Worm (Caenorhabditis elegans): ENCODE results near the gene K11D12.12.

The K11D12.12 gene

DNA sequence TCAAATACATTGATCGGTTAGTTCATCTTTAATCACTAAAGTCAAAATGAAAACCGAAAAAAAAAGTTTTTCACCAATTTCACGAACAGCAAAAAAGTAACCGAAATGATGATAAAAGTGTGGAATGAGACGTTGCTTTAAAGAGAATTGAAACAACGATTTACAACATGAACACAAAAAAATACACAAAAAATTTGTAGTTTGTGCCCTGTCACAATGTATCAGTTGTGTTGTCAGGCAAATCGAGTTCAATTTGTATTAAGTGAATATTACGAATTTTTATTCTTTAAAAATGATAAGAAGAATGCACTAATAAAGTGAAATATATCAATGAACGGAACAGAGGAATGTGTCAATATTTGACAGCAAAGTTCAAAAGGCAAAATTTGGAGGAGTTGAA, 20.3 kb upstream of the K11D12.12 start:
- TF ChIP-seq dmd-6 (GFP tag; IDR thresholded peaks at IDR 0.05) (peak; percentile 12; the same call in 1 of the 2 replicates), zfp-2 (tag; optimal IDR thresholded peaks at IDR 0.05) (no peak), daf-16 (GFP tag; optimal IDR thresholded peaks at IDR 0.05) (no peak), daf-16 (tag; optimal IDR thresholded peaks at IDR 0.05) (peak; percentile 3), nhr-28 (tag; optimal IDR thresholded peaks at IDR 0.05) (peak; percentile 93), nhr-48 (tag; optimal IDR thresholded peaks at IDR 0.05) (peak; percentile 24)

DNA sequence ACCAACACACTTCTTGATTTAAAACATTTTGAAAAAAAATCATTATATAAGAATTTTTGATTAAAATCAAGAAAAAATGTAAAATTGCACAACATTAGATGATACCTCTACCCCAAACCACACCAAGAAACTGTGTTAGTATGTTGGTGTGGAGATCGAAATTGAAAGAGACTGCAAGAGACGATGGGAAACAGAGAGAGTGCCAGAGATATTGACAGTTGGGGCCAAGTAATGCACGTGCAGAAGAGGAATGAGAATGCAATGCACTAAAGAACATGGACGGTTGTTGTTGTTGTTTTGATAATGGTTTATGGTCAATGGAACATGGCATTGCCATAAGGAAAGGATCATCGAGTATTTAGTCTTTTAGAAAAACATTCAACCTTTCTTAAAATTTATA, 19.9 kb upstream of the K11D12.12 start:
- peak; percentile 78 to 86 for TF ChIP-seq mdl-1 (tag; optimal IDR thresholded peaks at IDR 0.05)
- no peak for TF ChIP-seq T26A8.4 (GFP tag; IDR thresholded peaks at IDR 0.05)
- TF ChIP-seq zag-1 (tag; optimal IDR thresholded peaks at IDR 0.05) = no peak
- peak in 1 of 2 experiments; percentile 43 for TF ChIP-seq hif-1 (tag; optimal IDR thresholded peaks at IDR 0.05)
- TF ChIP-seq aly-2 (tag; optimal IDR thresholded peaks at IDR 0.05) = no peak
- peak; percentile 45 for TF ChIP-seq nhr-11 (tag; optimal IDR thresholded peaks at IDR 0.05)
- peak; percentile 39 for TF ChIP-seq aha-1 (tag)
- no peak for TF ChIP-seq nhr-76 (tag; optimal IDR thresholded peaks at IDR 0.05)
- no peak for TF ChIP-seq F26F4.8 (GFP tag; conservative IDR thresholded peaks at IDR 0.05)
- TF ChIP-seq nhr-102 (tag; optimal IDR thresholded peaks at IDR 0.05) = peak; percentile 42
- peak; percentile 56 for TF ChIP-seq dmd-6 (GFP tag; IDR thresholded peaks at IDR 0.05)
- TF ChIP-seq F44E2.7 (GFP tag; IDR thresholded peaks at IDR 0.05) = no peak
- peak; percentile 65 for TF ChIP-seq hlh-11 (tag; optimal IDR thresholded peaks at IDR 0.05)
- peak; percentile 34 for TF ChIP-seq dve-1 (tag; optimal IDR thresholded peaks at IDR 0.05; ENCODE audit: insufficient read depth)
- no peak for TF ChIP-seq nhr-77 (tag; optimal IDR thresholded peaks at IDR 0.05)
- TF ChIP-seq mxl-3 (GFP tag; optimal IDR thresholded peaks at IDR 0.05) = peak; percentile 2
- TF ChIP-seq nhr-28 (tag; optimal IDR thresholded peaks at IDR 0.05) = peak; percentile 21
- no peak for TF ChIP-seq ceh-44 (GFP tag; IDR thresholded peaks at IDR 0.05)
- no peak for TF ChIP-seq rbr-2 (tag; optimal IDR thresholded peaks at IDR 0.05)
- no peak for TF ChIP-seq F49E8.2 (tag; optimal IDR thresholded peaks at IDR 0.05; ENCODE audit: borderline replicate concordance)
- peak; percentile 26 for TF ChIP-seq zip-2 (tag; optimal IDR thresholded peaks at IDR 0.05)
- TF ChIP-seq lin-39 (tag; optimal IDR thresholded peaks at IDR 0.05) = no peak
- TF ChIP-seq daf-16 (GFP tag; optimal IDR thresholded peaks at IDR 0.05) = no peak
- peak; percentile 84 for TF ChIP-seq daf-16 (tag; optimal IDR thresholded peaks at IDR 0.05)
- TF ChIP-seq T20F7.1 (GFP tag; optimal IDR thresholded peaks at IDR 0.05) = peak; percentile 17
- no peak for TF ChIP-seq lin-13 (GFP tag; optimal IDR thresholded peaks at IDR 0.05)
- TF ChIP-seq ZK337.2 (GFP tag; IDR thresholded peaks at IDR 0.05) = no peak
- TF ChIP-seq nhr-48 (tag; optimal IDR thresholded peaks at IDR 0.05) = peak; percentile 14
- TF ChIP-seq hlh-30 (tag; optimal IDR thresholded peaks at IDR 0.05; ENCODE audit: insufficient read depth) = peak; percentile 60
- TF ChIP-seq lin-1 (GFP tag; IDR thresholded peaks at IDR 0.05) = 0 out of 2 replicates have a peak, but pooled peaks have one; percentile 9
- TF ChIP-seq unc-62 (GFP tag; optimal IDR thresholded peaks at IDR 0.05 in 1 of 2) = peak in 1 of 2 experiments; percentile 89
- no peak for TF ChIP-seq unc-62 (tag; optimal IDR thresholded peaks at IDR 0.05)
- no peak for TF ChIP-seq madf-5 (GFP tag; IDR thresholded peaks at IDR 0.05)

DNA sequence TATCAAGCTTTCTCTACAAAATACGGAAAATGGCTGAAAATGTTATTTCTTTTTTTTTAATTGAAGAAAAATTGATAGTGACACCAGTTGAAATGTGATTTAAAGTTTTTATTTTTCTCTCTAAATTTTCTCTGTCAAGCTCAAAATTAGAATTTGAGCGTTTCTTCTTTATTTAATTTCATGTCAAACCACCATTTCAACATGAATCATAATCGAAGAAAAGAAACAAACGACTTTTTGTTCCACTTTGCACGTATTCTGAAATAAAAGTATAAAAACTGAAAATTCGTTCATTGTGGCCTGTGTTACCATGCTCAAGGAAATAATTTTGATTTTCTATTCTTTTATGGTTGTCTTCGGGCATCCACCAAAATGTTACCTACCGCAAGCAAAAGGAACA, 19.0 kb upstream of the K11D12.12 start, which contains the start of gene K11D12.13:
K11D12.13 (plus strand) TSS at position 301 of the 400 bp plus-strand sequence.
- TF ChIP-seq rbr-2 (tag; optimal IDR thresholded peaks at IDR 0.05) (no peak), pha-4 (GFP tag; IDR thresholded peaks at IDR 0.05) (no peak), pha-4 (tag; optimal IDR thresholded peaks at IDR 0.05) (no peak), hif-1 (tag; optimal IDR thresholded peaks at IDR 0.05) (peak in 1 of 2 experiments; percentile 6)

DNA sequence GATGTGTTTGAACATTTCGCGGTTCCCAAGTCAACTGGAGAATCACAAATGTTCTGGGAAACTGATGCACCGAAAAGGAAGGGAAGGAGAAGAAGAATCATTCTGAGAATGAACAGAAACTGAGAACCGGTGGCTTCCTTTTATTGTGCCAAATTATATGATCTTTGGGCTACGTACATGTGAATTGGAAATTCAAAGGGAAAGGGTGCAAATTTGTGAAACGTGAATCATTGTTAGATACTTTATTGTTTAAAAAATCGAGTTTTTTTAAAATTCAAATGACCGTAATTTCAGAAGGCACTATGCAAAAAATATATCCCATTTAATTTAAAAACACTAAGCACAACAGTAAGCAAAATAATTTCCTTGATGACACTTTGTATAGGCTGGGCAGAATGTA, 17.0 kb upstream of the K11D12.12 start, which contains the start of gene K11D12.6:
K11D12.6 (minus strand) TSS at position 101 of the 400 bp plus-strand sequence.
- TF ChIP-seq ZK337.2 (GFP tag; IDR thresholded peaks at IDR 0.05) (no peak), lir-3 (tag; optimal IDR thresholded peaks at IDR 0.05) (no peak)
